Fruit fly (Drosophila melanogaster) whole organism, embryonic: ENCODE results near the gene Ms.

Experiments
- Ada2b ChIP-seq: fragments of 200-800 bp; sonication (Bioruptor generic); IDR thresholded peaks from 2 replicates; pipeline ENCODE4 v1.3.6; 2022; ENCODE audit warnings: missing biosample characterization, missing genetic modification characterization
- CG12942 ChIP-seq: fragments of 200-800 bp; sonication (Bioruptor generic); optimal IDR thresholded peaks from 3 replicates; lab custom pipeline; 2016; ENCODE audit warnings: missing biosample characterization, missing genetic modification characterization
- CG17328 ChIP-seq: fragments of 200-800 bp; sonication (Bioruptor generic); IDR thresholded peaks from 2 replicates; pipeline ENCODE4 v1.3.6; 2022; ENCODE audit warnings: missing biosample characterization, missing genetic modification characterization
- GATAe ChIP-seq: fragments of 200-800 bp; sonication (Bioruptor generic); conservative IDR thresholded peaks from 2 replicates; pipeline ENCODE4 v1.3.6; 2022; ENCODE audit warnings: missing biosample characterization, missing genetic modification characterization
- ato ChIP-seq: fragments of 200-800 bp; sonication (Bioruptor generic); IDR thresholded peaks from 2 replicates; pipeline ENCODE4 v1.3.6; 2022; ENCODE audit warnings: missing biosample characterization, missing genetic modification characterization; ENCODE audit not compliant: partially characterized antibody
- crp ChIP-seq, 2 experiments: fragments of 200-800 bp; sonication (Bioruptor generic); optimal IDR thresholded peaks; 2 replicates in 1 of 2; 3 replicates in 1 of 2; lab custom pipeline; 2017; ENCODE audit warnings: missing biosample characterization in 2 of 2, missing genetic modification characterization in 2 of 2, mild to moderate bottlenecking in 1 of 2, moderate library complexity in 1 of 2
- pnt ChIP-seq: fragments of 200-800 bp; sonication (Bioruptor generic); optimal IDR thresholded peaks from 3 replicates; lab custom pipeline; 2016; ENCODE audit warnings: missing biosample characterization, missing genetic modification characterization

- no peak for TF ChIP-seq CG17328 (GFP tag; lab: Robert Waterston, UW)
- peak; percentile 72 for TF ChIP-seq GATAe
- no peak for TF ChIP-seq Ada2b (GFP tag; lab: Robert Waterston, UW)
- TF ChIP-seq crp (GFP tag; optimal IDR thresholded peaks at IDR 0.05; lab: Kevin White, UChicago) = no peak
- TF ChIP-seq pnt (GFP tag; lab: Kevin White, UChicago) = no peak
- no peak for TF ChIP-seq ato
- no peak for TF ChIP-seq CG12942 (GFP tag; lab: Kevin White, UChicago)
Measured at dm6 chr3R:24296913-24297312, 44.4 kb upstream of the Ms start.
